Worm (Caenorhabditis elegans) whole organism, L4 larva: ENCODE results near the gene srw-76.

ENCODE experiments used
- ZK546.5 ChIP-seq, 2 experiments: sonication (generic microtip); optimal IDR thresholded peaks; 2 replicates each; lab custom pipeline; 2017; ENCODE audit warnings: missing biosample characterization in 2 of 2, missing genetic modification characterization in 2 of 2
- ceh-82 ChIP-seq: sonication (generic microtip); optimal IDR thresholded peaks from 2 replicates; lab custom pipeline; 2017; ENCODE audit warnings: missing biosample characterization, missing genetic modification characterization
- lin-15B ChIP-seq: fragments of 150-350 bp; sonication (generic microtip); optimal IDR thresholded peaks from 3 replicates; lab custom pipeline; 2014; ENCODE audit warnings: missing biosample characterization, missing genetic modification characterization
- snpc-4 ChIP-seq: fragments of 150-350 bp; optimal IDR thresholded peaks from 2 replicates; lab custom pipeline; 2014; ENCODE audit warnings: missing biosample characterization, missing genetic modification characterization
- zfp-3 ChIP-seq: fragments of 200-800 bp; sonication (Bioruptor generic); conservative IDR thresholded peaks from 2 replicates; pipeline ENCODE4 v1.3.6; 2022; ENCODE audit warnings: missing genetic modification reagents, missing genetic modification characterization, missing compliant biosample characterization

DNA sequence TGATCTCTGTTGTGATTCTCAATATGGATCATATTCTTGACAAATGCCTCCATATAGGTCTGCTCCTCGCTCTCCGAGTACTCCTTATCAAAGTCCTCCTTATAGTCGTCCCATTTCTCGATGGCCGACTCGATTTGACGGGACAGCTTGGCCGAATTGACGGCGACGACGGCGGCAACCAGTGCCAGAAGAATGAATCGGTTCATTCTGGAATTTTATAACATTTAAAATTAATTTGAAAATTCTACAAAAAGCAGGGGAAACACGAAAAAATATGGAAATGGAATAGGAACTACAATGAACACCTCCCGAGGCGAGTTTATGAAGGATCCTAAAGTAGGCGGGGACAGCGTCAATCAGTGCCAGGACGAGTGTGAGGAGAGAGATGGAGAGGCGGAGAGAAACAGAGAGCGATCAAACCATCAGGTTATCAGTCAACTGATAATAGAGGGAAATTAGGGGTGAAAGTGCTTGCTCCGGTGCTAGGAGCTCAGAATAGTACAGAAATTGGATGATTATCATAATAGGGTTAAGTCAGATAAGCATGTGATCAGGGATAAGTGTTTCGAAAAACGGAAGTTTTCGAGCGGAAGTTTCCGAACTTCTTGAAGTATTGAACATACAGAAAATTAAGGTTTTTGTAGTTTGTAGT is 42.8 kb downstream of the srw-76 start, which contains the start of gene cpl-1:
- TF ChIP-seq ZK546.5 (tag; optimal IDR thresholded peaks at IDR 0.05; lab: Kevin White, UChicago) (no peak), snpc-4 (tag; lab: Kevin White, UChicago) (no peak), zfp-3 (no peak), ceh-82 (tag; lab: Kevin White, UChicago) (no peak), lin-15B (tag; lab: Kevin White, UChicago) (no peak)
